Worm (Caenorhabditis elegans) whole organism, L3 larva: ENCODE measurements around the gene Y105C5B.20.

Source experiments
- R02D3.7 ChIP-seq: fragments of 150-350 bp; optimal IDR thresholded peaks from 2 replicates; lab custom pipeline; 2014; ENCODE audit warnings: missing biosample characterization, missing genetic modification characterization
- aly-2 ChIP-seq: fragments of 150-350 bp; optimal IDR thresholded peaks from 2 replicates; lab custom pipeline; 2014; ENCODE audit warnings: missing biosample characterization, missing genetic modification characterization
- ceh-16 ChIP-seq: sonication (generic microtip); optimal IDR thresholded peaks from 2 replicates; lab custom pipeline; 2017; ENCODE audit warnings: missing biosample characterization, missing genetic modification characterization
- ceh-28 ChIP-seq: fragments of 150-350 bp; optimal IDR thresholded peaks from 2 replicates; lab custom pipeline; 2014; ENCODE audit warnings: missing biosample characterization, missing genetic modification reagents, missing genetic modification characterization
- ceh-82 ChIP-seq: fragments of 150-350 bp; optimal IDR thresholded peaks from 2 replicates; lab custom pipeline; 2014; ENCODE audit warnings: missing biosample characterization, missing genetic modification characterization
- ceh-9 ChIP-seq: sonication (generic microtip); optimal IDR thresholded peaks from 2 replicates; lab custom pipeline; 2018; ENCODE audit warnings: missing biosample characterization, missing genetic modification characterization
- daf-12 ChIP-seq: fragments of 150-350 bp; optimal IDR thresholded peaks from 2 replicates; lab custom pipeline; 2014; ENCODE audit warnings: missing biosample characterization, missing genetic modification reagents, missing genetic modification characterization
- egl-27 ChIP-seq: sonication (generic microtip); optimal IDR thresholded peaks from 4 replicates; lab custom pipeline; 2017; ENCODE audit warnings: missing biosample characterization, missing genetic modification reagents, missing genetic modification characterization
- egl-5 ChIP-seq: fragments of 150-350 bp; optimal IDR thresholded peaks from 2 replicates; lab custom pipeline; 2017; ENCODE audit warnings: missing biosample characterization, missing genetic modification reagents, missing genetic modification characterization, inconsistent platforms
- elt-2 ChIP-seq: sonication (generic microtip); optimal IDR thresholded peaks from 2 replicates; lab custom pipeline; 2016; ENCODE audit warnings: missing genetic modification reagents, mild to moderate bottlenecking, missing genetic modification characterization, missing compliant biosample characterization
- elt-3 ChIP-seq, 3 experiments: fragments of 150-350 bp in 1 of 3; sonication (generic microtip) in 2 of 3; optimal IDR thresholded peaks; 2 replicates in 2 of 3; 4 replicates in 1 of 3; lab custom pipeline; 2014 to 2017; ENCODE audit warnings: missing biosample characterization in 3 of 3, missing genetic modification characterization in 3 of 3
- fkh-10 ChIP-seq: sonication (generic microtip); optimal IDR thresholded peaks from 2 replicates; lab custom pipeline; 2017; ENCODE audit warnings: missing biosample characterization, missing genetic modification reagents, missing genetic modification characterization
- fos-1 ChIP-seq: fragments of 150-350 bp; optimal IDR thresholded peaks from 2 replicates; lab custom pipeline; 2014; ENCODE audit warnings: missing biosample characterization, missing genetic modification characterization
- hmg-11 ChIP-seq: sonication (generic microtip); optimal IDR thresholded peaks from 2 replicates; lab custom pipeline; 2016; ENCODE audit warnings: missing genetic modification characterization, missing compliant biosample characterization
- jun-1 ChIP-seq: fragments of 150-350 bp; optimal IDR thresholded peaks from 2 replicates; lab custom pipeline; 2014; ENCODE audit warnings: missing biosample characterization, missing genetic modification reagents, missing genetic modification characterization
- lin-15B ChIP-seq: fragments of 150-350 bp; optimal IDR thresholded peaks from 2 replicates; lab custom pipeline; 2014; ENCODE audit warnings: missing biosample characterization, missing genetic modification characterization
- lin-39 ChIP-seq: fragments of 150-350 bp; optimal IDR thresholded peaks from 2 replicates; lab custom pipeline; 2018; ENCODE audit warnings: missing biosample characterization, missing genetic modification reagents, missing genetic modification characterization
- mdl-1 ChIP-seq: fragments of 150-350 bp; optimal IDR thresholded peaks from 2 replicates; lab custom pipeline; 2014; ENCODE audit warnings: missing biosample characterization, missing genetic modification characterization
- mml-1 ChIP-seq: fragments of 150-350 bp; sonication (generic microtip); optimal IDR thresholded peaks from 3 replicates; lab custom pipeline; 2014; ENCODE audit warnings: missing biosample characterization, missing genetic modification characterization
- nfya-1 ChIP-seq: sonication (generic microtip); optimal IDR thresholded peaks from 2 replicates; lab custom pipeline; 2017; ENCODE audit warnings: missing genetic modification characterization, mild to moderate bottlenecking, missing compliant biosample characterization, antibody characterized with exemption, moderate library complexity; ENCODE audit not compliant: insufficient read depth
- nhr-11 ChIP-seq: fragments of 150-350 bp; optimal IDR thresholded peaks from 2 replicates; lab custom pipeline; 2014; ENCODE audit warnings: missing biosample characterization, missing genetic modification characterization
- nhr-12 ChIP-seq: fragments of 150-350 bp; optimal IDR thresholded peaks from 2 replicates; lab custom pipeline; 2014; ENCODE audit warnings: missing biosample characterization, missing genetic modification characterization
- nhr-23 ChIP-seq: fragments of 150-350 bp; optimal IDR thresholded peaks from 2 replicates; lab custom pipeline; 2014; ENCODE audit warnings: missing biosample characterization, missing genetic modification reagents, missing genetic modification characterization
- nhr-237 ChIP-seq: fragments of 150-350 bp; optimal IDR thresholded peaks from 2 replicates; lab custom pipeline; 2014; ENCODE audit warnings: missing biosample characterization, missing genetic modification characterization
- nhr-25 ChIP-seq: sonication (generic microtip); optimal IDR thresholded peaks from 2 replicates; lab custom pipeline; 2017; ENCODE audit warnings: missing biosample characterization, missing genetic modification characterization
- nhr-28 ChIP-seq: fragments of 150-350 bp; optimal IDR thresholded peaks from 2 replicates; lab custom pipeline; 2014; ENCODE audit warnings: missing biosample characterization, missing genetic modification characterization
- nhr-43 ChIP-seq: sonication (generic microtip); optimal IDR thresholded peaks from 2 replicates; lab custom pipeline; 2016; ENCODE audit warnings: mild to moderate bottlenecking, missing genetic modification characterization, missing compliant biosample characterization; ENCODE audit not compliant: poor library complexity, severe bottlenecking
- nhr-67 ChIP-seq: fragments of 150-350 bp; optimal IDR thresholded peaks from 2 replicates; lab custom pipeline; 2014; ENCODE audit warnings: missing biosample characterization, missing genetic modification characterization
- nhr-76 ChIP-seq: fragments of 150-350 bp; sonication (generic microtip); optimal IDR thresholded peaks from 5 replicates; lab custom pipeline; 2014; ENCODE audit warnings: missing biosample characterization, missing genetic modification characterization
- pha-4 ChIP-seq: fragments of 150-350 bp; optimal IDR thresholded peaks from 2 replicates; lab custom pipeline; 2014; ENCODE audit warnings: missing biosample characterization, missing genetic modification reagents, missing genetic modification characterization
- sea-2 ChIP-seq: fragments of 150-350 bp; sonication (generic microtip); optimal IDR thresholded peaks from 4 replicates; lab custom pipeline; 2014; ENCODE audit warnings: missing biosample characterization, missing genetic modification reagents, missing genetic modification characterization
- skn-1 ChIP-seq: fragments of 150-350 bp; optimal IDR thresholded peaks from 2 replicates; lab custom pipeline; 2014; ENCODE audit warnings: missing biosample characterization, missing genetic modification characterization
- tbx-2 ChIP-seq: sonication (generic microtip); optimal IDR thresholded peaks from 2 replicates; lab custom pipeline; 2016; ENCODE audit warnings: mild to moderate bottlenecking, missing genetic modification characterization, missing compliant biosample characterization
- unc-39 ChIP-seq: sonication (generic microtip); optimal IDR thresholded peaks from 4 replicates; lab custom pipeline; 2017; ENCODE audit warnings: missing biosample characterization, missing genetic modification characterization
- unc-62 ChIP-seq: fragments of 150-350 bp; sonication (generic microtip); optimal IDR thresholded peaks from 4 replicates; lab custom pipeline; 2014; ENCODE audit warnings: missing biosample characterization, missing genetic modification reagents, missing genetic modification characterization
- zag-1 ChIP-seq: fragments of 150-350 bp; optimal IDR thresholded peaks from 2 replicates; lab custom pipeline; 2014; ENCODE audit warnings: missing biosample characterization, missing genetic modification characterization
- ztf-4 ChIP-seq: fragments of 150-350 bp; optimal IDR thresholded peaks from 2 replicates; lab custom pipeline; 2014; ENCODE audit warnings: missing biosample characterization, missing genetic modification characterization

Y105C5B.20 gene

DNA sequence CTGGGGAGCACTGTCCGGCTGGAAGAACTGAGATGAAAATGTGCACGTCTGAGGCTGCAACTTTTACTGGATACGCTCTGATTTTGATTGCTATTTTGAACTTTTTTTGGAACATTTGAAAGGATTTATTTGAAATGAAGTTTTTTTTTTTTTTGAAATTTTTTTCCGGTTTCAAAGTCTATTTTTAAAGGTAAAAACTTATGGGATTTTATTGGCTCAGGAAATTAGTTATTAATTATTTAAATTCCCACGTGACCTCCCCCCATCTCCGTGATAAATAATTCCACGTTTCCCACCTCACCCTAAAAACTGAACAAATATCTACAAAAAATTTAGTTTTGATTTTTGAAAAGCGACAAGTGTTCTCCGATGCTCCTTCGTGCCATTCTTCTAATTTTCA is 30.1 kb downstream of the Y105C5B.20 start, which contains the start of gene Y105C5B.18:
Gene Y105C5B.18 (plus strand): TSS at position 301 of the 400 bp plus-strand sequence.
- TF ChIP-seq nhr-28 (tag; lab: Kevin White, UChicago) (no peak), ceh-82 (tag; lab: Kevin White, UChicago) (no peak), unc-39 (tag; lab: Kevin White, UChicago) (no peak), nhr-11 (no peak), nhr-237 (tag; lab: Kevin White, UChicago) (no peak), elt-3 (tag; optimal IDR thresholded peaks at IDR 0.05; lab: Kevin White, UChicago) (no peak), R02D3.7 (tag; lab: Kevin White, UChicago) (no peak), hmg-11 (tag; lab: Kevin White, UChicago) (no peak), jun-1 (tag; lab: Kevin White, UChicago) (no peak), ceh-9 (tag; lab: Kevin White, UChicago) (no peak), mdl-1 (tag; lab: Kevin White, UChicago) (no peak), lin-15B (tag; lab: Kevin White, UChicago) (no peak), unc-62 (GFP tag; lab: Kevin White, UChicago) (no peak), elt-2 (tag; lab: Kevin White, UChicago) (no peak)

DNA sequence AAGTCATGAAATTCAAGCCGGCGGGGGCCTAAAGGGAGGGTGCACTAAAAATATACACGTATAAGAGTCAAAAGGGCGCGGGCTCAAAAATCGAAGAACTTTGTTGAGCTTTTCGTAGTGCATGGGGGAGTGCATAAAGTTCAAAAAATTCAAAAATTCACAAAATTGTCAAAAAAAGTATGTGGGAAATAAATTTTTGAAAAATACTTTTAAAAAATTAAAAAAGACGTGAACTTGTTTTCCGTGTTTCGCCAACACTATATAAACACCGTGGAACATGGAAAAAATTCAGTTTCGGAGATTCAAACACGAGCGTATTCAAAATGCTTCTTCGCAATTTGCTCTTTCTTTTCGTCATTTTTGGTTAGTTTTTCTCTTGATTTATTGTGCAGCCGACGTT is 31.6 kb downstream of the Y105C5B.20 start, which contains the start of gene Y105C5B.17:
Gene Y105C5B.17 (plus strand): TSS at position 301 of the 400 bp plus-strand sequence.
- TF ChIP-seq unc-62 (GFP tag; lab: Kevin White, UChicago): no peak
- no peak for TF ChIP-seq nhr-76 (tag; lab: Kevin White, UChicago)
- TF ChIP-seq ceh-16 (tag; lab: Kevin White, UChicago): no peak
- TF ChIP-seq daf-12 (tag; lab: Kevin White, UChicago): no peak
- no peak for TF ChIP-seq lin-39 (tag; lab: Kevin White, UChicago)
- no peak for TF ChIP-seq fkh-10
- no peak for TF ChIP-seq pha-4 (tag; lab: Kevin White, UChicago)
- TF ChIP-seq egl-27 (tag; lab: Kevin White, UChicago): no peak
- no peak for TF ChIP-seq nhr-43 (tag; lab: Kevin White, UChicago)
- no peak for TF ChIP-seq elt-3 (tag; optimal IDR thresholded peaks at IDR 0.05; lab: Kevin White, UChicago)
- no peak for TF ChIP-seq tbx-2 (tag; lab: Kevin White, UChicago)
- no peak for TF ChIP-seq ceh-82 (tag; lab: Kevin White, UChicago)
- TF ChIP-seq mml-1: no peak
- TF ChIP-seq egl-5 (tag; lab: Kevin White, UChicago): no peak
- no peak for TF ChIP-seq skn-1 (tag; lab: Kevin White, UChicago)
- no peak for TF ChIP-seq lin-15B (tag; lab: Kevin White, UChicago)
- no peak for TF ChIP-seq elt-2 (tag; lab: Kevin White, UChicago)
- TF ChIP-seq hmg-11 (tag; lab: Kevin White, UChicago): no peak
- no peak for TF ChIP-seq ztf-4 (tag; lab: Kevin White, UChicago)
- TF ChIP-seq ceh-9 (tag; lab: Kevin White, UChicago): no peak
- TF ChIP-seq, all 47 proteins: peak for 0

DNA sequence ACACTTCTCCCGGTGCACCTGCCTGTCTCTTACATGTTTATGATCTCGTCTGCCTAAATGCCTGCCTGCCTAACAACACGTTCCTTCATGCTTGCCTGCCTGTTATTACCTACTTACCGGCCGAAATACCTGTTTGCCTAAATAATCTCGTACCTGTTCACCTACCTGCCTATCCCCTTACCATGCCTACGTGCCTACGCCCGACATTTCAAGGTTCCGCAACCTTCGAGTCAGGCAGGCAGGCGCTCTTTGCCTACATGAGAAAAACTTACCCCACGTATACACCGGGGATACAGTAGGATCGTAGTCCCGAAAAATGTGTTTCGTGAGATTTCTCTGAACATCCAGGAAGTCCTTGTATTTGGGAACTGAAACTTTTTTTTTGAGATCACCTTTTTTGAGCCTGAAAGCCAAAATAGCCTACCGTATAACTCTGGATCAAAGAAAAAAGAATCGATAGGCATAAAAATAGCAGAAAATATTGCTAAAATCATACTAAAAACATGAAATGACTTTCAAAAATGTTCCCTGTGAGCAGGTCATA is 32.1 kb downstream of the Y105C5B.20 start, which contains the start of gene lgc-19:
Gene lgc-19 (minus strand): TSS at position 494 of the 544 bp plus-strand sequence.
- TF ChIP-seq zag-1 (tag; lab: Kevin White, UChicago): no peak
- no peak for TF ChIP-seq nhr-12 (tag; lab: Kevin White, UChicago)
- TF ChIP-seq ceh-28 (tag; lab: Kevin White, UChicago): no peak
- no peak for TF ChIP-seq egl-5 (tag; lab: Kevin White, UChicago)
- no peak for TF ChIP-seq fos-1 (tag; lab: Kevin White, UChicago)
- no peak for TF ChIP-seq nhr-25 (tag; lab: Kevin White, UChicago)
- no peak for TF ChIP-seq nhr-67 (tag; lab: Kevin White, UChicago)
- no peak for TF ChIP-seq elt-2 (tag; lab: Kevin White, UChicago)
- no peak for TF ChIP-seq nhr-28 (tag; lab: Kevin White, UChicago)
- no peak for TF ChIP-seq ceh-16 (tag; lab: Kevin White, UChicago)

DNA sequence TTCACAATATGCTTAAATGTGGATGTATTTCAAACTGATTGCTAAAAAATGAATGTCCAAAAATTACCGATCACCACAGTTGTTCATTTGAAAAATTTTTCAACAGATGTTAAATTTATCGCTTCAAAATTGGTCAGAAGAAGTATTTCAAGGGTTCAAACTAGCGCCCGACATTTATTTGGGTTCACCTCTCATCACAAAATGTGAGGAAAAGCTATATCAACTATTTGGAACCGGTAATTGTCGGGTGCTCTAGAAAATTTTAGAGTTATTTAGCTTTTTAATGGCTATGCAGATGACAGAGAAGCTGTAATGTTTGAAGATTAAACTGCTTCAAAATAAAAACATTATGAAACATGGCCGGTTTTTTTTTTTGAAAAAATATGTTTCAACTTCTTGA is 33.3 kb downstream of the Y105C5B.20 start:
- no peak for TF ChIP-seq aly-2 (tag; lab: Kevin White, UChicago)
- no peak for TF ChIP-seq sea-2 (GFP tag; lab: Kevin White, UChicago)
- no peak for TF ChIP-seq mdl-1 (tag; lab: Kevin White, UChicago)
- no peak for TF ChIP-seq nhr-67 (tag; lab: Kevin White, UChicago)
- TF ChIP-seq hmg-11 (tag; lab: Kevin White, UChicago): no peak
- TF ChIP-seq nfya-1 (tag; lab: Kevin White, UChicago): no peak
- no peak for TF ChIP-seq nhr-23 (tag; lab: Kevin White, UChicago)
- TF ChIP-seq unc-62 (GFP tag; lab: Kevin White, UChicago): no peak
